Worm (Caenorhabditis elegans) whole organism, L1 larva: ENCODE results near the gene Y50D7A.8.

Source experiments
- C04F5.9 ChIP-seq: sonication (generic microtip); optimal IDR thresholded peaks from 2 replicates; lab custom pipeline; 2016; ENCODE audit warnings: missing genetic modification characterization, missing compliant biosample characterization
- C34B4.2 ChIP-seq: sonication (generic microtip); optimal IDR thresholded peaks from 2 replicates; lab custom pipeline; 2017; ENCODE audit warnings: mild to moderate bottlenecking, missing genetic modification characterization, missing compliant biosample characterization
- alr-1 ChIP-seq: fragments of 200-800 bp; sonication (Bioruptor generic); optimal IDR thresholded peaks from 2 replicates; lab custom pipeline; 2018; ENCODE audit warnings: borderline replicate concordance, mild to moderate bottlenecking, missing genetic modification characterization, missing compliant biosample characterization
- aly-2 ChIP-seq: fragments of 150-350 bp; optimal IDR thresholded peaks from 2 replicates; lab custom pipeline; 2014; ENCODE audit warnings: missing biosample characterization, missing genetic modification characterization
- ama-1 ChIP-seq: fragments of 150-350 bp; optimal IDR thresholded peaks from 2 replicates; lab custom pipeline; 2014
- blmp-1 ChIP-seq: fragments of 150-350 bp; optimal IDR thresholded peaks from 2 replicates; lab custom pipeline; 2014; ENCODE audit warnings: missing biosample characterization, missing genetic modification characterization
- ceh-8 ChIP-seq: fragments of 200-800 bp; sonication (Bioruptor generic); optimal IDR thresholded peaks from 2 replicates; lab custom pipeline; 2018; ENCODE audit warnings: mild to moderate bottlenecking, missing genetic modification characterization, moderate library complexity, missing compliant biosample characterization
- ceh-82 ChIP-seq, 3 experiments: fragments of 150-350 bp in 1 of 3; sonication (generic microtip) in 2 of 3; optimal IDR thresholded peaks; 2 replicates each; lab custom pipeline; 2014 to 2017; ENCODE audit warnings: missing biosample characterization in 3 of 3, missing genetic modification characterization in 3 of 3
- ces-1 ChIP-seq: fragments of 150-350 bp; optimal IDR thresholded peaks from 2 replicates; lab custom pipeline; 2014; ENCODE audit warnings: missing biosample characterization, missing genetic modification reagents, missing genetic modification characterization
- dpl-1 ChIP-seq, 3 experiments: fragments of 150-350 bp in 2 of 3; sonication (generic microtip) in 1 of 3; optimal IDR thresholded peaks; 2 replicates each; lab custom pipeline; 2014 to 2017; ENCODE audit warnings: missing biosample characterization in 3 of 3, missing genetic modification characterization in 3 of 3, missing genetic modification reagents in 3 of 3
- efl-3 ChIP-seq: fragments of 200-800 bp; sonication (Bioruptor generic); optimal IDR thresholded peaks from 2 replicates; lab custom pipeline; 2018; ENCODE audit warnings: mild to moderate bottlenecking, missing genetic modification characterization, missing compliant biosample characterization
- egl-27 ChIP-seq, 2 experiments: fragments of 150-350 bp in 1 of 2; sonication (generic microtip); optimal IDR thresholded peaks; 3 replicates each; lab custom pipeline; 2017 to 2018; ENCODE audit warnings: missing biosample characterization in 2 of 2, missing genetic modification characterization in 2 of 2, missing genetic modification reagents in 2 of 2
- elt-2 ChIP-seq: sonication (generic microtip); optimal IDR thresholded peaks from 2 replicates; lab custom pipeline; 2016; ENCODE audit warnings: missing genetic modification characterization, mild to moderate bottlenecking, inconsistent platforms, missing compliant biosample characterization, missing genetic modification reagents
- elt-3 ChIP-seq, 6 experiments: fragments of 150-350 bp in 1 of 6; sonication (generic microtip); optimal IDR thresholded peaks; 2 replicates each; lab custom pipeline; 2017 to 2018; ENCODE audit warnings: missing biosample characterization in 6 of 6, missing genetic modification characterization in 6 of 6, inconsistent platforms in 1 of 6
- ets-5 ChIP-seq: fragments of 200-800 bp; sonication (Bioruptor generic); IDR thresholded peaks from 2 replicates; pipeline ENCODE4 v1.3.6; 2022; ENCODE audit warnings: missing genetic modification characterization, missing compliant biosample characterization
- fkh-10 ChIP-seq: sonication (generic microtip); optimal IDR thresholded peaks from 2 replicates; lab custom pipeline; 2017; ENCODE audit warnings: missing biosample characterization, missing genetic modification reagents, missing genetic modification characterization
- fkh-8 ChIP-seq: sonication (generic microtip); optimal IDR thresholded peaks from 2 replicates; lab custom pipeline; 2016; ENCODE audit warnings: mild to moderate bottlenecking, missing genetic modification characterization, missing compliant biosample characterization
- fos-1 ChIP-seq: fragments of 150-350 bp; optimal IDR thresholded peaks from 2 replicates; lab custom pipeline; 2014; ENCODE audit warnings: missing biosample characterization, missing genetic modification characterization
- hlh-17 ChIP-seq: fragments of 200-800 bp; sonication (Bioruptor generic); optimal IDR thresholded peaks from 2 replicates; lab custom pipeline; 2018; ENCODE audit warnings: missing genetic modification characterization, mild to moderate bottlenecking, missing compliant biosample characterization, moderate library complexity, borderline replicate concordance
- hlh-4 ChIP-seq: sonication (generic microtip); optimal IDR thresholded peaks from 2 replicates; lab custom pipeline; 2016; ENCODE audit warnings: mild to moderate bottlenecking, missing genetic modification characterization, missing compliant biosample characterization
- irx-1 ChIP-seq: sonication (generic microtip); optimal IDR thresholded peaks from 2 replicates; lab custom pipeline; 2016; ENCODE audit warnings: missing genetic modification characterization, missing compliant biosample characterization
- jun-1 ChIP-seq: fragments of 150-350 bp; optimal IDR thresholded peaks from 2 replicates; lab custom pipeline; 2014; ENCODE audit warnings: missing biosample characterization, missing genetic modification reagents, missing genetic modification characterization
- lin-14 ChIP-seq: fragments of 200-800 bp; sonication (Bioruptor generic); optimal IDR thresholded peaks from 2 replicates; lab custom pipeline; 2018; ENCODE audit warnings: mild to moderate bottlenecking, missing genetic modification characterization, moderate library complexity, missing compliant biosample characterization
- lin-39 ChIP-seq: fragments of 150-350 bp; optimal IDR thresholded peaks from 2 replicates; lab custom pipeline; 2014; ENCODE audit warnings: missing biosample characterization, missing genetic modification reagents, missing genetic modification characterization
- lsy-2 ChIP-seq, 2 experiments: fragments of 150-350 bp; optimal IDR thresholded peaks; 2 replicates each; lab custom pipeline; 2014; ENCODE audit warnings: missing biosample characterization in 2 of 2, missing genetic modification characterization in 2 of 2
- mab-9 ChIP-seq: fragments of 200-800 bp; sonication (Bioruptor generic); IDR thresholded peaks from 2 replicates; pipeline ENCODE4 v1.3.6; 2022; ENCODE audit warnings: missing genetic modification reagents, missing genetic modification characterization, missing compliant biosample characterization
- mef-2 ChIP-seq: fragments of 150-350 bp; optimal IDR thresholded peaks from 2 replicates; lab custom pipeline; 2014; ENCODE audit warnings: missing biosample characterization, missing genetic modification characterization
- mep-1 ChIP-seq: fragments of 150-350 bp; optimal IDR thresholded peaks from 2 replicates; lab custom pipeline; 2014; ENCODE audit warnings: missing biosample characterization, missing genetic modification characterization
- nhr-19 ChIP-seq: fragments of 200-800 bp; sonication (Bioruptor generic); conservative IDR thresholded peaks from 2 replicates; pipeline ENCODE4 v1.3.6; 2022; ENCODE audit warnings: missing genetic modification characterization, missing compliant biosample characterization
- nhr-47 ChIP-seq: sonication (generic microtip); optimal IDR thresholded peaks from 2 replicates; lab custom pipeline; 2016; ENCODE audit warnings: mild to moderate bottlenecking, missing genetic modification characterization, moderate library complexity, missing compliant biosample characterization
- nhr-77 ChIP-seq: fragments of 150-350 bp; optimal IDR thresholded peaks from 2 replicates; lab custom pipeline; 2014; ENCODE audit warnings: missing biosample characterization, missing genetic modification characterization
- nhr-84 ChIP-seq: sonication (generic microtip); optimal IDR thresholded peaks from 2 replicates; lab custom pipeline; 2017; ENCODE audit warnings: missing biosample characterization, missing genetic modification characterization
- nhr-85 ChIP-seq: sonication (generic microtip); peaks from one replicate; lab custom pipeline; 2016; ENCODE audit warnings: missing genetic modification characterization, inconsistent platforms, missing compliant biosample characterization
- nhr-90 ChIP-seq: sonication (generic microtip); optimal IDR thresholded peaks from 2 replicates; lab custom pipeline; 2016; ENCODE audit warnings: mild to moderate bottlenecking, missing genetic modification characterization, missing compliant biosample characterization; ENCODE audit not compliant: poor library complexity
- pqm-1 ChIP-seq: sonication (generic microtip); optimal IDR thresholded peaks from 3 replicates; lab custom pipeline; 2017; ENCODE audit warnings: missing biosample characterization, missing genetic modification characterization
- rnt-1 ChIP-seq: sonication (generic microtip); optimal IDR thresholded peaks from 2 replicates; lab custom pipeline; 2016; ENCODE audit warnings: mild to moderate bottlenecking, missing genetic modification characterization, moderate library complexity, missing compliant biosample characterization
- sox-4 ChIP-seq: sonication (generic microtip); optimal IDR thresholded peaks from 2 replicates; lab custom pipeline; 2016; ENCODE audit warnings: missing genetic modification characterization, missing compliant biosample characterization
- sptf-1 ChIP-seq: fragments of 150-350 bp; optimal IDR thresholded peaks from 2 replicates; lab custom pipeline; 2014; ENCODE audit warnings: missing biosample characterization, missing genetic modification characterization
- sup-37 ChIP-seq: fragments of 200-800 bp; sonication (Bioruptor generic); optimal IDR thresholded peaks from 2 replicates; lab custom pipeline; 2018; ENCODE audit warnings: mild to moderate bottlenecking, missing genetic modification characterization, missing compliant biosample characterization
- swsn-7 ChIP-seq: sonication (generic microtip); optimal IDR thresholded peaks from 2 replicates; lab custom pipeline; 2016; ENCODE audit warnings: missing genetic modification characterization, missing compliant biosample characterization
- tbx-2 ChIP-seq: sonication (generic microtip); optimal IDR thresholded peaks from 2 replicates; lab custom pipeline; 2016; ENCODE audit warnings: missing genetic modification characterization, missing compliant biosample characterization
- tlp-1 ChIP-seq: fragments of 150-350 bp; optimal IDR thresholded peaks from 2 replicates; lab custom pipeline; 2014; ENCODE audit warnings: missing biosample characterization, missing genetic modification characterization
- unc-98 ChIP-seq: fragments of 200-800 bp; sonication (Bioruptor generic); IDR thresholded peaks from 2 replicates; pipeline ENCODE4 v1.3.6; 2022; ENCODE audit warnings: missing genetic modification characterization, missing compliant biosample characterization
- vab-15 ChIP-seq: sonication (generic microtip); optimal IDR thresholded peaks from 2 replicates; lab custom pipeline; 2017; ENCODE audit warnings: missing genotype, mild to moderate bottlenecking, missing genetic modification characterization, missing compliant biosample characterization
- ztf-11 ChIP-seq, 2 experiments: sonication (generic microtip); optimal IDR thresholded peaks; 2 replicates each; lab custom pipeline; 2016 to 2017; ENCODE audit warnings: missing genetic modification characterization in 2 of 2, missing biosample characterization in 1 of 2, missing compliant biosample characterization in 1 of 2

Y50D7A.8 gene

DNA sequence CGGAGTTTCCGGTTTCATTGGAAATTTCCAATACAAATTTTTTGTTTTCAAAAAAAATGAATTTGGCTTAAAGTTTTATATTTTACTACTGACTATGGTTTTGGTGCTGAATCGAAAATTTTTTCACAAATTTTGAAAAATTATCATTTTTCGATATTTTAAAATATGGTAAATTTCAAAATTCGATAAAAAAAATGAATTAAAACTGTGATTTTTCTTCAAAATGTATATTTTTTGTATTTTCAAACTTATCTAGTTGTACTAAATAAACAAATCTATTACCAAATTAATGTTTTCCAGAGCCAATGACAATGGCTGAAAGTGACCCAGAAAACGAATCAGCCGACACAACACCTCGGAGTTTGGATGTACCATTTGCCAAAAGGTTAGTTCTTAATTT lies 22.6 kb upstream of the Y50D7A.8 start, which contains the start of gene pll-1 (continued):
- TF ChIP-seq pqm-1, result no peak

DNA sequence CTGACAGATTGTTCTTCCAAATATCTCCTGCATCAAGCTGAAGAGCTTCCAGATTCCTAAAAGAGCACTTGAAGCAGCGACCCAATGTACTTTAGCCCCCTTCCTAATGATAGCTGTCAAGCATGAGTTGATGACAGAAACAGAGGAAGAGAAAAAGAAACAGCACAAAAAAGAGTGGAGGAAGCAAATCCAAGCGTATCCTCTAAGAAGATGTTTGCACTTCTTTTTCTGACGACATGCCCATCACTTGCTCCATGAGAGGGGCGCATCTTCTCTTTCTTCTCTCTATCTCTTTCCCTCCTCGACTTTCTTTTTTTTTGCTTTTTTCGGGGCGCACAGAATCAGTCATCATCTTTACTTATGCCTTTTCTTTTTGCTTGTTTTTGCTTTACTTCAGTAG lies 17.3 kb upstream of the Y50D7A.8 start:
- TF ChIP-seq ceh-82 (tag; optimal IDR thresholded peaks at IDR 0.05; lab: Kevin White, UChicago), result peak in 1 of 3 experiments; percentile 58
- TF ChIP-seq fkh-10 (GFP tag; lab: Kevin White, UChicago), result peak; percentile 17
- TF ChIP-seq aly-2 (tag; lab: Kevin White, UChicago), result no peak
- peak; percentile 67 for TF ChIP-seq lin-14
- no peak for TF ChIP-seq nhr-85 (tag; lab: Kevin White, UChicago)

DNA sequence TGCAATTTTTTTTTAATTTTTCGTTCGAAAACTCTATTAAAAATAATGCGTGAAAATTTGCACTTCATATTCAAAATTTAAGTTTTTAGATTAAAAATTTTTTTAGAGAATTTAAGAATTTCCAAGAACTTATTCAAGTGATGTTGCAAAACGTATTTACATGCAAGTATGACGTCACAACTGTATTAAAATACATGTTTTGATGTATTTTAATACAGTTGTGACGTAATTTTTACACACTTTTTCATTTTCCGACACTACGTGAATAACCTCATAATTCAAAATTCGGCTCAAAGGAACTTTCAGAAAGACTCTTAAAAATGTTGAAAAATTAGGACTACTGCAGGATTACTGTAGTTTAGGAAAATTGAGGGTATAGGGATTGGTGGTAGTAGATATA lies 15.1 kb upstream of the Y50D7A.8 start:
- TF ChIP-seq ama-1, result no peak
- no peak for TF ChIP-seq dpl-1 (GFP tag; optimal IDR thresholded peaks at IDR 0.05; lab: Kevin White, UChicago)
- TF ChIP-seq tbx-2 (tag; lab: Kevin White, UChicago), result no peak
- no peak for TF ChIP-seq hlh-4 (tag; lab: Kevin White, UChicago)
- no peak for TF ChIP-seq nhr-47 (tag; lab: Kevin White, UChicago)
- TF ChIP-seq C04F5.9 (tag; lab: Kevin White, UChicago), result no peak
- no peak for TF ChIP-seq pqm-1
- TF ChIP-seq, all 84 proteins: peak for 0

DNA sequence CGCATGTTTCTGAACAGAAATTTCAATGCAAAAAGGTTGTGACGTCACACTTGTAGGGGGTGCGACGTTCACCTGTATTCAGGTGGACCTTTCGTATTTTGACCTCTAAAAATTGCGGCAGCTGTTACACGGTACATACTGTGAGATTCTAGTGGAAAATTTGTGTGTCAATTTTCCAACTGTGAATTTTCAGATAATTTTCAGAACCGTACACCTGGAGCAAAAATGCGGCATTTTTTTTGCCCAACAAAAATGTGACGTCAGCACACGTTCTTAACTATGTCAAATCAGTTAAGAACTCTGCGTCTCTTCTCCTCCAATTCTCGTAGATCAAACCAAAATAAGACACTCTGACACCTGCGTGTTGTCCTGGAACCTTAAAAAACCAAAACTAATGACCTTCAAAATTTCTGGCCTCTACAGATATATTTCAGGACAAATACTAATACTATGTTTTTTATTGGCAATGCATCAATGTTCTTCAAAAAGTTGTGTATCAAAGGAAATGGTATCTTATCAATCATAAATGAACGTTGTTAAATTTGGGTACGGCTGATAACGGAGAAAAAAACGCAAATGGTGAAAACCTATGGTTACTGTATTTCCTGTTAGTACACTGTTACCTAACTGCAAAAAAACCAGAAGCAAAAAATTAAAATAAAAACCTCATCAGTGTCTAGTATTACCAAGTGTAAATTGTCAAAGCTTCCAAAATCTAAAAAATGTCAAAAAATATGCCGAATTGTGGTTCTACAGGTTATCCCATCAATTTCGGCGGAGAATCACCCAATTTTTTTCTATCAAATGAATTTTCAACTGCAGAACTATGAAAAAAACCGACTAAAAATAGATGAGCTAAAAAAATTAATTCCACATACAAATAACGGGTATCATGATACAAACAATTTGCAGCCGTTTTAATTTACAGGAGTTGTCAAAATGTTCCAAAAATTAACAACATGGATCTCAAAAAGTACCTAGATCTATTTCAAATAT lies 14.2 kb upstream of the Y50D7A.8 start:
- TF ChIP-seq egl-27 (tag; optimal IDR thresholded peaks at IDR 0.05; lab: Kevin White, UChicago) (no peak), nhr-19 (GFP tag; lab: Robert Waterston, UW) (no peak), sup-37 (no peak), elt-2 (peak; percentile 56), nhr-84 (tag; lab: Kevin White, UChicago) (no peak), sox-4 (no peak), vab-15 (tag; lab: Kevin White, UChicago) (no peak), nhr-77 (tag; lab: Kevin White, UChicago) (no peak), ama-1 (no peak), swsn-7 (tag; lab: Kevin White, UChicago) (no peak), alr-1 (tag; lab: Kevin White, UChicago) (no peak), ces-1 (GFP tag; lab: Kevin White, UChicago) (no peak), ets-5 (GFP tag; lab: Robert Waterston, UW) (no peak), lin-39 (no peak), ztf-11 (tag; optimal IDR thresholded peaks at IDR 0.05; lab: Kevin White, UChicago) (no peak), tlp-1 (tag; lab: Kevin White, UChicago) (no peak), nhr-90 (tag; lab: Kevin White, UChicago) (no peak), efl-3 (no peak), lsy-2 (tag; optimal IDR thresholded peaks at IDR 0.05; lab: Kevin White, UChicago) (peak in 1 of 2 experiments; percentile 29), irx-1 (tag; lab: Kevin White, UChicago) (no peak), elt-3 (tag; optimal IDR thresholded peaks at IDR 0.05; lab: Kevin White, UChicago) (peak in 2 of 6 experiments; percentile 35 to 53), aly-2 (tag; lab: Kevin White, UChicago) (no peak), C34B4.2 (no peak), hlh-17 (GFP tag; lab: Kevin White, UChicago) (no peak), unc-98 (GFP tag; lab: Robert Waterston, UW) (no peak), ceh-8 (GFP tag; lab: Kevin White, UChicago) (no peak), fos-1 (tag; lab: Kevin White, UChicago) (peak; percentile 25), mef-2 (no peak), blmp-1 (tag; lab: Kevin White, UChicago) (no peak), mab-9 (GFP tag; lab: Robert Waterston, UW) (no peak), rnt-1 (tag; lab: Kevin White, UChicago) (no peak), jun-1 (tag; lab: Kevin White, UChicago) (no peak), fkh-8 (no peak), nhr-47 (tag; lab: Kevin White, UChicago) (no peak), mep-1 (tag; lab: Kevin White, UChicago) (peak; percentile 14), sptf-1 (tag; lab: Kevin White, UChicago) (no peak)
